Worm (Caenorhabditis elegans) whole organism, L4 larva: ENCODE results near the gene C18H9.5.
A peak's percentile ranks its signal among the peaks of the same experiment; 100 is the strongest.

ENCODE experiments used
- D1046.2 ChIP-seq: fragments of 200-800 bp; sonication (Bioruptor generic); IDR thresholded peaks from 2 replicates; pipeline ENCODE4 v1.3.6; 2022; ENCODE audit warnings: missing genetic modification characterization, missing compliant biosample characterization
- F44E2.7 ChIP-seq: fragments of 200-800 bp; sonication (Bioruptor generic); IDR thresholded peaks from 2 replicates; pipeline ENCODE4 v2.1.2; 2022; ENCODE audit warnings: missing genetic modification characterization, missing compliant biosample characterization
- T20F7.1 ChIP-seq: fragments of 200-800 bp; sonication (Bioruptor generic); optimal IDR thresholded peaks from 2 replicates; lab custom pipeline; 2018; ENCODE audit warnings: mild to moderate bottlenecking, missing genetic modification characterization, missing compliant biosample characterization
- Y5F2A.4 ChIP-seq: fragments of 200-800 bp; sonication (Bioruptor generic); optimal IDR thresholded peaks from 2 replicates; lab custom pipeline; 2018; ENCODE audit warnings: mild to moderate bottlenecking, missing genetic modification characterization, missing compliant biosample characterization
- ZK546.5 ChIP-seq, 2 experiments: sonication (generic microtip); optimal IDR thresholded peaks; 2 replicates each; lab custom pipeline; 2017; ENCODE audit warnings: missing biosample characterization in 2 of 2, missing genetic modification characterization in 2 of 2
- aha-1 ChIP-seq: fragments of 150-350 bp; peaks from one replicate; lab custom pipeline; 2014; ENCODE audit warnings: missing biosample characterization, missing genetic modification characterization
- aly-2 ChIP-seq: sonication (generic microtip); optimal IDR thresholded peaks from 2 replicates; lab custom pipeline; 2018; ENCODE audit warnings: missing biosample characterization, missing genetic modification characterization
- ama-1 ChIP-seq: fragments of 150-350 bp; optimal IDR thresholded peaks from 2 replicates; lab custom pipeline; 2014; ENCODE audit warnings: inconsistent platforms, mixed read lengths
- ceh-28 ChIP-seq: fragments of 150-350 bp; optimal IDR thresholded peaks from 2 replicates; lab custom pipeline; 2014; ENCODE audit warnings: missing biosample characterization, missing genetic modification reagents, missing genetic modification characterization
- ceh-44 ChIP-seq: fragments of 200-800 bp; sonication (Bioruptor generic); IDR thresholded peaks from 2 replicates; pipeline ENCODE4 v1.3.6; 2022; ENCODE audit warnings: missing genetic modification reagents, missing genetic modification characterization, missing compliant biosample characterization
- ceh-82 ChIP-seq: sonication (generic microtip); optimal IDR thresholded peaks from 2 replicates; lab custom pipeline; 2017; ENCODE audit warnings: missing biosample characterization, missing genetic modification characterization
- cey-2 ChIP-seq: sonication (generic microtip); optimal IDR thresholded peaks from 3 replicates; lab custom pipeline; 2017; ENCODE audit warnings: missing genetic modification characterization, mild to moderate bottlenecking, missing compliant biosample characterization, antibody characterized with exemption, borderline replicate concordance; ENCODE audit not compliant: insufficient read depth
- ctbp-1 ChIP-seq: fragments of 200-800 bp; sonication (Bioruptor generic); IDR thresholded peaks from 2 replicates; pipeline ENCODE4 v1.3.6; 2022; ENCODE audit warnings: missing genetic modification reagents, missing genetic modification characterization, missing compliant biosample characterization
- daf-12 ChIP-seq: fragments of 150-350 bp; optimal IDR thresholded peaks from 2 replicates; lab custom pipeline; 2014; ENCODE audit warnings: missing biosample characterization, missing genetic modification reagents, missing genetic modification characterization
- dmd-6 ChIP-seq: fragments of 200-800 bp; sonication (Bioruptor generic); IDR thresholded peaks from 2 replicates; pipeline ENCODE4 v1.3.6; 2022; ENCODE audit warnings: missing genetic modification reagents, missing genetic modification characterization, missing compliant biosample characterization
- dmd-8 ChIP-seq: fragments of 200-800 bp; sonication (Bioruptor generic); IDR thresholded peaks from 2 replicates; pipeline ENCODE4 v1.3.6; 2022; ENCODE audit warnings: missing genetic modification characterization, missing compliant biosample characterization
- egl-27 ChIP-seq: sonication (generic microtip); optimal IDR thresholded peaks from 3 replicates; lab custom pipeline; 2017; ENCODE audit warnings: missing biosample characterization, missing genetic modification reagents, missing genetic modification characterization
- fos-1 ChIP-seq: fragments of 150-350 bp; optimal IDR thresholded peaks from 2 replicates; lab custom pipeline; 2014; ENCODE audit warnings: missing biosample characterization, missing genetic modification characterization
- hlh-30 ChIP-seq: sonication (generic microtip); optimal IDR thresholded peaks from 2 replicates; lab custom pipeline; 2017; ENCODE audit warnings: antibody characterized with exemption, mild to moderate bottlenecking, missing genetic modification characterization, missing compliant biosample characterization; ENCODE audit not compliant: insufficient read depth
- jun-1 ChIP-seq: fragments of 150-350 bp; optimal IDR thresholded peaks from 2 replicates; lab custom pipeline; 2014; ENCODE audit warnings: missing biosample characterization, missing genetic modification reagents, missing genetic modification characterization
- lim-7 ChIP-seq: fragments of 200-800 bp; sonication (Bioruptor generic); IDR thresholded peaks from 2 replicates; pipeline ENCODE4 v1.3.6; 2022; ENCODE audit warnings: missing genetic modification characterization, missing compliant biosample characterization
- lin-15B ChIP-seq: fragments of 150-350 bp; sonication (generic microtip); optimal IDR thresholded peaks from 3 replicates; lab custom pipeline; 2014; ENCODE audit warnings: missing biosample characterization, missing genetic modification characterization
- lin-29 ChIP-seq: fragments of 200-800 bp; sonication (Bioruptor generic); IDR thresholded peaks from 2 replicates; pipeline ENCODE4 v1.3.6; 2022; ENCODE audit warnings: missing genetic modification reagents, missing genetic modification characterization, missing compliant biosample characterization
- lin-38 ChIP-seq: fragments of 200-800 bp; sonication (Bioruptor generic); IDR thresholded peaks from 2 replicates; pipeline ENCODE4 v1.3.6; 2022; ENCODE audit warnings: missing genetic modification reagents, missing genetic modification characterization, missing compliant biosample characterization
- lsy-2 ChIP-seq, 2 experiments: fragments of 150-350 bp in 1 of 2; sonication (generic microtip) in 1 of 2; optimal IDR thresholded peaks; 2 replicates each; lab custom pipeline; 2014 to 2017; ENCODE audit warnings: missing biosample characterization in 2 of 2, missing genetic modification characterization in 2 of 2
- madf-5 ChIP-seq, 2 experiments: fragments of 200-800 bp; sonication (Bioruptor generic); IDR thresholded peaks; 2 replicates each; pipeline ENCODE4 v1.3.6; 2022; ENCODE audit warnings: missing compliant biosample characterization in 2 of 2, missing genetic modification characterization in 2 of 2
- mdl-1 ChIP-seq, 2 experiments: fragments of 150-350 bp in 1 of 2; sonication (generic microtip) in 1 of 2; optimal IDR thresholded peaks; 2 replicates each; lab custom pipeline; 2014 to 2017; ENCODE audit warnings: missing biosample characterization in 2 of 2, missing genetic modification characterization in 2 of 2
- mep-1 ChIP-seq: fragments of 150-350 bp; sonication (generic microtip); optimal IDR thresholded peaks from 3 replicates; lab custom pipeline; 2014; ENCODE audit warnings: missing biosample characterization, missing genetic modification characterization
- nhr-10 ChIP-seq: fragments of 150-350 bp; optimal IDR thresholded peaks from 2 replicates; lab custom pipeline; 2014; ENCODE audit warnings: missing biosample characterization, missing genetic modification characterization
- nhr-111 ChIP-seq: fragments of 200-800 bp; sonication (Bioruptor generic); optimal IDR thresholded peaks from 2 replicates; lab custom pipeline; 2018; ENCODE audit warnings: mild to moderate bottlenecking, missing genetic modification characterization, missing compliant biosample characterization
- nhr-25 ChIP-seq: sonication (generic microtip); optimal IDR thresholded peaks from 2 replicates; lab custom pipeline; 2017; ENCODE audit warnings: missing genetic modification characterization, mild to moderate bottlenecking, missing compliant biosample characterization, antibody characterized with exemption, moderate library complexity, borderline replicate concordance; ENCODE audit not compliant: insufficient read depth
- nhr-28 ChIP-seq: fragments of 150-350 bp; optimal IDR thresholded peaks from 2 replicates; lab custom pipeline; 2014; ENCODE audit warnings: missing biosample characterization, missing genetic modification characterization
- nhr-42 ChIP-seq: fragments of 200-800 bp; sonication (Bioruptor generic); IDR thresholded peaks from 2 replicates; pipeline ENCODE4 v1.3.6; 2022; ENCODE audit warnings: missing genetic modification characterization, missing compliant biosample characterization
- php-3 ChIP-seq: fragments of 200-800 bp; sonication (Bioruptor generic); IDR thresholded peaks from 2 replicates; pipeline ENCODE4 v1.3.6; 2022; ENCODE audit warnings: missing genetic modification reagents, missing genetic modification characterization, missing compliant biosample characterization
- pqm-1 ChIP-seq: sonication (generic microtip); optimal IDR thresholded peaks from 2 replicates; lab custom pipeline; 2017; ENCODE audit warnings: missing biosample characterization, missing genetic modification characterization
- set-16 ChIP-seq: fragments of 200-800 bp; sonication (Bioruptor generic); IDR thresholded peaks from 2 replicates; pipeline ENCODE4 v1.3.6; 2022; ENCODE audit warnings: missing genetic modification reagents, missing genetic modification characterization, missing compliant biosample characterization
- skn-1 ChIP-seq: fragments of 150-350 bp; optimal IDR thresholded peaks from 2 replicates; lab custom pipeline; 2014; ENCODE audit warnings: missing biosample characterization, missing genetic modification characterization
- spr-1 ChIP-seq: sonication (generic microtip); optimal IDR thresholded peaks from 2 replicates; lab custom pipeline; 2016; ENCODE audit warnings: mild to moderate bottlenecking, missing genetic modification characterization, missing compliant biosample characterization
- tra-1 ChIP-seq: fragments of 200-800 bp; sonication (Bioruptor generic); IDR thresholded peaks from 2 replicates; pipeline ENCODE4 v1.3.6; 2022; ENCODE audit warnings: missing genetic modification reagents, missing genetic modification characterization, missing compliant biosample characterization
- unc-130 ChIP-seq: sonication (generic microtip); optimal IDR thresholded peaks from 2 replicates; lab custom pipeline; 2016; ENCODE audit warnings: missing genetic modification reagents, missing genetic modification characterization, missing compliant biosample characterization
- unc-39 ChIP-seq: sonication (generic microtip); optimal IDR thresholded peaks from 2 replicates; lab custom pipeline; 2017; ENCODE audit warnings: missing biosample characterization, missing genetic modification characterization
- zag-1 ChIP-seq: fragments of 150-350 bp; optimal IDR thresholded peaks from 2 replicates; lab custom pipeline; 2014; ENCODE audit warnings: missing biosample characterization, missing genetic modification characterization
- zip-2 ChIP-seq: fragments of 150-350 bp; optimal IDR thresholded peaks from 2 replicates; lab custom pipeline; 2014; ENCODE audit warnings: missing biosample characterization, missing genetic modification characterization
- ztf-11 ChIP-seq: fragments of 150-350 bp; optimal IDR thresholded peaks from 2 replicates; lab custom pipeline; 2014; ENCODE audit warnings: missing biosample characterization, missing genetic modification characterization
- ztf-7 ChIP-seq: fragments of 150-350 bp; optimal IDR thresholded peaks from 2 replicates; lab custom pipeline; 2014; ENCODE audit warnings: missing biosample characterization, missing genetic modification characterization

The C18H9.5 gene

ce11 chrII:6698784-6699183, 3.4 kb upstream of the C18H9.5 start, which contains the start of gene C18H9.1:
Gene C18H9.1 (plus strand): TSS chrII:6699084.
- TF ChIP-seq zag-1 (tag; lab: Kevin White, UChicago) (no peak), ctbp-1 (GFP tag; lab: Robert Waterston, UW) (no peak), T20F7.1 (GFP tag; lab: Kevin White, UChicago) (no peak), lim-7 (no peak)

ce11 chrII:6689088-6689487, 6.3 kb downstream of the C18H9.5 start:
- peak; percentile 51 for TF ChIP-seq hlh-30 (tag; lab: Kevin White, UChicago)
- TF ChIP-seq ceh-28 (tag; lab: Kevin White, UChicago), result no peak
- no peak for TF ChIP-seq ceh-82 (tag; lab: Kevin White, UChicago)
- TF ChIP-seq nhr-42 (GFP tag; lab: Robert Waterston, UW), result no peak
- TF ChIP-seq ztf-7, result no peak
- no peak for TF ChIP-seq F44E2.7 (GFP tag; lab: Robert Waterston, UW)
- peak; percentile 37 for TF ChIP-seq aha-1 (tag; lab: Kevin White, UChicago)
- no peak for TF ChIP-seq cey-2 (tag; lab: Kevin White, UChicago)
- TF ChIP-seq lsy-2 (tag; optimal IDR thresholded peaks at IDR 0.05; lab: Kevin White, UChicago), result peak in 1 of 2 experiments; percentile 0
- TF ChIP-seq lin-15B (tag; lab: Kevin White, UChicago), result no peak
- TF ChIP-seq D1046.2 (GFP tag; lab: Robert Waterston, UW), result no peak
- TF ChIP-seq, all 104 proteins: peak for 3

ce11 chrII:6685964-6686363, 9.4 kb downstream of the C18H9.5 start:
- TF ChIP-seq set-16 (peak; percentile 67; the same call in 1 of the 2 replicates), aha-1 (tag; lab: Kevin White, UChicago) (peak; percentile 65), daf-12 (tag; lab: Kevin White, UChicago) (no peak)

ce11 chrII:6683663-6684285, 11.6 kb downstream of the C18H9.5 start, which contains the start of gene gyf-1:
Gene gyf-1 (plus strand): TSS chrII:6684235.
- TF ChIP-seq egl-27 (tag; lab: Kevin White, UChicago), result no peak
- TF ChIP-seq lin-29 (GFP tag; lab: Robert Waterston, UW), result no peak
- peak in 1 of 2 experiments; percentile 44 for TF ChIP-seq lsy-2 (tag; optimal IDR thresholded peaks at IDR 0.05; lab: Kevin White, UChicago)
- 0 out of 2 replicates have a peak, but pooled peaks have one; percentile 34 for TF ChIP-seq ctbp-1 (GFP tag; lab: Robert Waterston, UW)
- peak; percentile 19 for TF ChIP-seq ama-1 (lab: Kevin White, UChicago)
- no peak for TF ChIP-seq zip-2
- no peak for TF ChIP-seq lin-38 (GFP tag; lab: Robert Waterston, UW)
- no peak for TF ChIP-seq aly-2
- TF ChIP-seq mdl-1 (tag; optimal IDR thresholded peaks at IDR 0.05; lab: Kevin White, UChicago), result peak in 1 of 2 experiments; percentile 7
- no peak for TF ChIP-seq dmd-8 (GFP tag; lab: Robert Waterston, UW)
- no peak for TF ChIP-seq nhr-111
- TF ChIP-seq fos-1 (tag; lab: Kevin White, UChicago), result no peak
- TF ChIP-seq unc-130 (GFP tag; lab: Kevin White, UChicago), result no peak
- no peak for TF ChIP-seq ztf-11 (tag; lab: Kevin White, UChicago)
- no peak for TF ChIP-seq spr-1 (tag; lab: Kevin White, UChicago)
- no peak for TF ChIP-seq zag-1 (tag; lab: Kevin White, UChicago)
- TF ChIP-seq madf-5 (GFP tag; IDR thresholded peaks at IDR 0.05; lab: Robert Waterston, UW), result no peak
- TF ChIP-seq nhr-25, result no peak
- peak; percentile 71 for TF ChIP-seq hlh-30 (tag; lab: Kevin White, UChicago)
- TF ChIP-seq pqm-1 (tag; lab: Kevin White, UChicago), result peak; percentile 30
- TF ChIP-seq nhr-28, result peak; percentile 63
- TF ChIP-seq php-3 (GFP tag; lab: Robert Waterston, UW), result no peak
- no peak for TF ChIP-seq nhr-42 (GFP tag; lab: Robert Waterston, UW)
- TF ChIP-seq Y5F2A.4, result no peak
- peak; percentile 29; the same call in 1 of the 2 replicates for TF ChIP-seq dmd-6 (GFP tag; lab: Robert Waterston, UW)
- no peak for TF ChIP-seq ceh-44 (GFP tag; lab: Robert Waterston, UW)
- no peak for TF ChIP-seq unc-39 (tag; lab: Kevin White, UChicago)
- no peak for TF ChIP-seq mep-1 (tag; lab: Kevin White, UChicago)
- TF ChIP-seq jun-1, result no peak
- no peak for TF ChIP-seq lin-15B (tag; lab: Kevin White, UChicago)
- no peak for TF ChIP-seq skn-1
- TF ChIP-seq ZK546.5 (tag; optimal IDR thresholded peaks at IDR 0.05; lab: Kevin White, UChicago), result no peak
- TF ChIP-seq nhr-10 (tag; lab: Kevin White, UChicago), result no peak
- TF ChIP-seq tra-1 (GFP tag; lab: Robert Waterston, UW), result no peak
